Fruit fly (Drosophila melanogaster) S2 (cell line): ENCODE results near the gene CG17109.

ENCODE experiments used
- CG8478 ChIP-seq: fragments of >200 bp; optimal IDR thresholded peaks from 2 replicates; lab custom pipeline; 2018
- CTCF ChIP-seq, 2 experiments: fragments of >200 bp; optimal IDR thresholded peaks; 2 replicates each; lab custom pipeline; 2018

- no peak for TF ChIP-seq CG8478 (lab: Kevin White, UChicago)
- no peak for TF ChIP-seq CTCF (optimal IDR thresholded peaks at IDR 0.05; lab: Kevin White, UChicago)
These were observed at the start of gene CG17109 for dm6 chr3R:23095346-23095745.
